Worm (Caenorhabditis elegans): Measurements from ENCODE around the gene pid-1.

The pid-1 gene

DNA sequence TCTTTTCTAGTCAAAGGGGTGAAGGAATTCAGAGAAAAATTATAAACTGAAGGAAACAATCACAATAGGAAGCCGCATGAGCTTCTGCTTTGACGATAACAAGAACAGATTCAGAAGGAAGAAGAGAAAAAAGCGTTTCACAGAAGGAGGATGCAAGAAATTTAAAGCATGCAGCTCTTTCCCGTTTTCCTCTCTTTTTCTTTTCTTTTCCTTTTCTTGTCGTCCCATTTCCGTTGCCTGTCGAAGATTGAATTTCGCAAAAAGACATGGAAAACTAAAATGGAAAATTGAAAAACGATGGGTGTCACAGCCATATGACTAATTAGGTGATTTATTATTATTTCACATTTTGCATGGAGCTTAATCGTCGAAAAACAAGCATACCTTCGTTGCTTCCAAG is 25.8 kb upstream of the pid-1 start:
- TF ChIP-seq ham-2 (GFP tag; optimal IDR thresholded peaks at IDR 0.05) (no peak), ces-1 (GFP tag; optimal IDR thresholded peaks at IDR 0.05) (peak; percentile 43)

DNA sequence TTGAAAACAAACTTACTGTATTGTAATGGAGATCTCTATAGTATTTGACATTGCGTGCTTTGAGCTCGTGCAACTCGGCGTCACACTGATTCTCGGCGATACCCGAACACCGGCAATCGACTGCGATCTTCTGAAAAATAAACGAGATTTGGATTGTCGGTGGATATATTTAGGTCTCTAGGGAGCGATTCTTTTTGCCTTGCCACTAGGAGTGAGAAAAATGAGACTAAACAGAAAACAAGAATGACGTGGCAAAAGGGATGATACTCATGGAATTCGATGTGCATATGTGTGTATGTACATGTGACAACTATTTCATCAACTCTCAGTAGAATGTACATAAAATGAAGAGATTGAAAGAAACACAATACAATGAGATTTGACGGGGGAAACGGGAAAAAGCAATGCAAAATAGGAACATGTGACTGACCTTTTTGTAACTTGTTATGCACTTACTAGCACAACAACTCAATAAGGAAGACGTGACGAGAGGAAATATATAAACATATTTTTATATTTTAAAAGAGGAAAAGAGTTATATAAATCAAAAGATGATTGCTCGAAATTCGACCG is 24.3 kb upstream of the pid-1 start:
- TF ChIP-seq ces-1 (GFP tag; optimal IDR thresholded peaks at IDR 0.05) = peak; percentile 79
- TF ChIP-seq ceh-43 (GFP tag; optimal IDR thresholded peaks at IDR 0.05) = no peak
- TF ChIP-seq tbx-8 (GFP tag; optimal IDR thresholded peaks at IDR 0.05) = no peak

DNA sequence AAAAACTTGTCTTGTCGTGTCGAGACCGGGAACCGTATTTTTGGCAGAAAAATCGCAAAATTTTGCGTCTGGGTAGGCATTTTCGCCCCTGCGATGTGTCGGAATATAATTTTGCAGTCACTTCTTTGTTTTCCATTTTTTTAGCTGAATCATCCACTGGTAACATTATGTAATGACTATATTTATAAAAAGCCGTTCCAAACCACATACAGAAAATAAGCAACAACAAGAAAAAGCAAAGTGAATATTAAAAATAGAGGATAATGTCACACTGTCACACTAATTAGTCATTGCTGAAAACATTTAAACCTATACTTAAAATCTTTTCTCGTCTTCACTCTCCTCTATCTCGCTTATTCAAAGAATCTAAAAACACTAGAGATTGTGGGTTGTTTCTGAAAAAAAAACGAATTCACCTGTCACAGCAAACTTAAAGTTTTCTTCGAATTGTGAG is 19.0 kb upstream of the pid-1 start, which contains the start of gene sre-1:
Gene sre-1 (plus strand): TSS at position 404 of the 454 bp plus-strand sequence.
- TF ChIP-seq nhr-12 (tag; optimal IDR thresholded peaks at IDR 0.05) (no peak), nhr-76 (tag; optimal IDR thresholded peaks at IDR 0.05) (no peak), M03D4.4 (tag; optimal IDR thresholded peaks at IDR 0.05) (no peak), mls-2 (tag; optimal IDR thresholded peaks at IDR 0.05) (no peak), ham-2 (GFP tag; optimal IDR thresholded peaks at IDR 0.05) (no peak), mab-5 (tag; optimal IDR thresholded peaks at IDR 0.05) (no peak)

DNA sequence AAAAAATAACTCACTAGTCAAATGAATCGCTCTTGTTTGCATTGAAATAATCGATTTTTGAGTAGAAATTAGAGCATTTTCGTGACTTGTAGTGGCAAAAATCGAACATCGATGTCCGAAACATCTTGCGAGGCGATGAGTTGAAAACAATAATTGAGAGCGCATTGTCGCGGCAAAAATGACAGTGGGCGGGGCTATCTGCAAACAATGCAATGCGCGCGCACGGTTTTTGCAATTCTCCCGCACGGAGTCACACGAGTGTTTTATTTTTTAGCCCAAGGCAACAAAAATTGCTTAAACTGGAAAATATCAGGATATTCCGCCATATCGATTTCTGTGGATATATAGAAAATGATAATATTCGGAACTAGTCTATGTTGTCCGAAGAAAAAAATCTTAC is 18.2 kb upstream of the pid-1 start, which contains the start of gene B0495.9:
Gene B0495.9 (minus strand): TSS at position 171 of the 400 bp plus-strand sequence.
- TF ChIP-seq ces-1 (GFP tag; optimal IDR thresholded peaks at IDR 0.05) (peak; percentile 48), mab-5 (tag; optimal IDR thresholded peaks at IDR 0.05) (peak; percentile 23), nhr-12 (tag; optimal IDR thresholded peaks at IDR 0.05) (peak; percentile 95), unc-39 (tag; optimal IDR thresholded peaks at IDR 0.05) (peak; percentile 87), lin-32 (GFP tag; optimal IDR thresholded peaks at IDR 0.05) (peak; percentile 88), ztf-11 (tag; optimal IDR thresholded peaks at IDR 0.05) (peak; percentile 94), ceh-43 (GFP tag; optimal IDR thresholded peaks at IDR 0.05) (peak; percentile 90), ceh-39 (tag; optimal IDR thresholded peaks at IDR 0.05) (peak; percentile 27), drap-1 (GFP tag; optimal IDR thresholded peaks at IDR 0.05) (peak; percentile 91), hlh-1 (tag; optimal IDR thresholded peaks at IDR 0.05) (peak; percentile 71), nhr-76 (tag; optimal IDR thresholded peaks at IDR 0.05) (peak; percentile 93), unc-62 (GFP tag; optimal IDR thresholded peaks at IDR 0.05) (no peak), M03D4.4 (tag; optimal IDR thresholded peaks at IDR 0.05) (peak; percentile 90), pha-4 (tag; optimal IDR thresholded peaks at IDR 0.05) (peak; percentile 45), blmp-1 (tag; optimal IDR thresholded peaks at IDR 0.05) (peak; percentile 69), bed-3 (GFP tag; optimal IDR thresholded peaks at IDR 0.05) (peak; percentile 79), unc-120 (tag; optimal IDR thresholded peaks at IDR 0.05; ENCODE audit: poor library complexity, severe bottlenecking) (peak; percentile 75), ham-2 (GFP tag; optimal IDR thresholded peaks at IDR 0.05) (peak; percentile 83), flh-1 (GFP tag; optimal IDR thresholded peaks at IDR 0.05) (peak; percentile 77), lsy-2 (tag; optimal IDR thresholded peaks at IDR 0.05) (peak; percentile 69), tbx-8 (GFP tag; optimal IDR thresholded peaks at IDR 0.05) (peak; percentile 73), ceh-83 (GFP tag; optimal IDR thresholded peaks at IDR 0.05) (peak; percentile 81), snpc-4 (tag; optimal IDR thresholded peaks at IDR 0.05) (no peak), sptf-1 (tag; optimal IDR thresholded peaks at IDR 0.05) (peak; percentile 96), cnd-1 (tag; optimal IDR thresholded peaks at IDR 0.05) (peak; percentile 92), nhr-28 (tag; optimal IDR thresholded peaks at IDR 0.05) (peak; percentile 3), mls-2 (tag; optimal IDR thresholded peaks at IDR 0.05) (peak; percentile 96), elt-3 (tag; optimal IDR thresholded peaks at IDR 0.05) (no peak), nhr-2 (tag; optimal IDR thresholded peaks at IDR 0.05) (no peak), mep-1 (tag; optimal IDR thresholded peaks at IDR 0.05) (peak; percentile 33), nhr-237 (tag; optimal IDR thresholded peaks at IDR 0.05) (peak; percentile 8), elt-1 (tag; optimal IDR thresholded peaks at IDR 0.05; ENCODE audit: borderline replicate concordance, insufficient read depth) (peak; percentile 73), lin-13 (tag; optimal IDR thresholded peaks at IDR 0.05) (peak; percentile 79), sem-2 (GFP tag; optimal IDR thresholded peaks at IDR 0.05) (peak; percentile 76), zip-8 (tag; optimal IDR thresholded peaks at IDR 0.05) (no peak)
